Fruit fly (Drosophila melanogaster): ENCODE data around the gene Ca-alpha1T.

Gene Ca-alpha1T

dm6 chrX:6074845-6075244, 117.4 kb downstream of the Ca-alpha1T start, which contains the start of gene Tsp5D:
Gene Tsp5D (minus strand): TSS chrX:6074857.
- TF ChIP-seq CG8765 (GFP tag; IDR thresholded peaks at IDR 0.05) (no peak; the same call in 1 of the 2 replicates), CG7745 (tag; optimal IDR thresholded peaks at IDR 0.05) (no peak), zf30C (GFP tag; optimal IDR thresholded peaks at IDR 0.05) (peak; percentile 64), Neu2 (GFP tag; optimal IDR thresholded peaks at IDR 0.05; ENCODE audit: borderline replicate concordance) (no peak), lmd (GFP tag; IDR thresholded peaks at IDR 0.05) (peak; percentile 94), CG18764 (GFP tag; optimal IDR thresholded peaks at IDR 0.05) (peak; percentile 84), vvl (GFP tag; IDR thresholded peaks at IDR 0.05) (peak; percentile 98), CG6854 (GFP tag; optimal IDR thresholded peaks at IDR 0.05) (peak; percentile 66), Rfx (GFP tag; IDR thresholded peaks at IDR 0.05) (peak; percentile 93), CG5953 (GFP tag; IDR thresholded peaks at IDR 0.05) (peak; percentile 95), dmrt11E (tag; optimal IDR thresholded peaks at IDR 0.05) (peak; percentile 76), MTF-1 (GFP tag; optimal IDR thresholded peaks at IDR 0.05; ENCODE audit: borderline replicate concordance) (peak; percentile 88), Lhr (GFP tag; optimal IDR thresholded peaks at IDR 0.05) (peak; percentile 73), ewg (GFP tag; optimal IDR thresholded peaks at IDR 0.05) (peak; percentile 89), Elba2 (GFP tag; optimal IDR thresholded peaks at IDR 0.05) (no peak), wek (GFP tag; optimal IDR thresholded peaks at IDR 0.05) (peak; percentile 75), fd3F (GFP tag; optimal IDR thresholded peaks at IDR 0.05) (peak; percentile 80), bbx (GFP tag; IDR thresholded peaks at IDR 0.05; ENCODE audit: partially characterized antibody) (no peak), CG6272 (GFP tag; IDR thresholded peaks at IDR 0.05) (peak; percentile 87), nmo (GFP tag; optimal IDR thresholded peaks at IDR 0.05) (peak; percentile 90), Hmx (GFP tag; optimal IDR thresholded peaks at IDR 0.05) (no peak), lab (GFP tag; optimal IDR thresholded peaks at IDR 0.05) (peak; percentile 92), CG11398 (GFP tag; optimal IDR thresholded peaks at IDR 0.05) (no peak), eyg (GFP tag; optimal IDR thresholded peaks at IDR 0.05) (no peak), gro (GFP tag; optimal IDR thresholded peaks at IDR 0.05) (no peak), jumu (GFP tag; optimal IDR thresholded peaks at IDR 0.05) (no peak), Scr (GFP tag; IDR thresholded peaks at IDR 0.05; ENCODE audit: partially characterized antibody) (no peak), CG34422 (GFP tag; IDR thresholded peaks at IDR 0.05) (peak; percentile 96), hbn (GFP tag; IDR thresholded peaks at IDR 0.05; ENCODE audit: partially characterized antibody) (no peak), otp (GFP tag; IDR thresholded peaks at IDR 0.05) (peak; percentile 93), pho (GFP tag; optimal IDR thresholded peaks at IDR 0.05) (no peak), br (optimal IDR thresholded peaks at IDR 0.05) (no peak), mirr (GFP tag; optimal IDR thresholded peaks at IDR 0.05) (no peak), gem (tag; optimal IDR thresholded peaks at IDR 0.05) (peak; percentile 95), CG14860 (GFP tag; IDR thresholded peaks at IDR 0.05; ENCODE audit: partially characterized antibody) (no peak), CG6654 (GFP tag; optimal IDR thresholded peaks at IDR 0.05) (peak; percentile 82), unc-4 (GFP tag; IDR thresholded peaks at IDR 0.05; ENCODE audit: partially characterized antibody) (no peak), Hsf (GFP tag; optimal IDR thresholded peaks at IDR 0.05) (peak; percentile 61), abd-A (tag; optimal IDR thresholded peaks at IDR 0.05) (no peak), Antp (GFP tag; optimal IDR thresholded peaks at IDR 0.05) (peak; percentile 36), CG7357 (GFP tag; IDR thresholded peaks at IDR 0.05) (peak; percentile 86), CG17568 (GFP tag; optimal IDR thresholded peaks at IDR 0.05) (peak; percentile 82), CG2129 (GFP tag; IDR thresholded peaks at IDR 0.05; ENCODE audit: partially characterized antibody) (no peak), CG8281 (tag; optimal IDR thresholded peaks at IDR 0.05) (peak; percentile 73), pros (GFP tag; optimal IDR thresholded peaks at IDR 0.05) (no peak), disco-r (GFP tag; optimal IDR thresholded peaks at IDR 0.05) (no peak), ro (GFP tag; IDR thresholded peaks at IDR 0.05) (peak; percentile 90), CkIIα-i1 (GFP tag; IDR thresholded peaks at IDR 0.05) (peak; percentile 66; the same call in 1 of the 2 replicates), Dek (tag; optimal IDR thresholded peaks at IDR 0.05) (peak; percentile 75), bab2 (GFP tag; optimal IDR thresholded peaks at IDR 0.05) (peak; percentile 19), wor (GFP tag; IDR thresholded peaks at IDR 0.05) (peak; percentile 95)

Measured in whole organism, embryonic.